Fruit fly (Drosophila melanogaster): ENCODE data around the gene mira.

The mira gene

DNA sequence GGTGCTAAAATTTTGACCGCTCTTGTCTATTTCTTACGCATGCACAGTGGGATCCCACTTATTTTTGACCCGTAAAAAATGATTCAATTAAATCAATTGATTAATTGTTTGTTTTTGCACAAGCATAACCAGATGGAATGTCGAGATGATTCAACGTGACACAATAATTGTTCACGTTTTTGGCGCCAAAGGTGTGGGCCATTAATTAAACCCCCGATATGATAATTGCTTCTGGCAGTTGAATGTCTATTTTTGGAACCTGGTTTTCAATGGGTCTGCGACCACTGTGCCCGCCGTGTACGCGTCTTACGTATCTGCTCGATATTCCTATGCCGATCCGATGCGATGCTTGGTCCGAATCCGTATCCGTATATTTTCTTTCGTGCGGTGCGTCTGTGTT, 42.9 kb downstream of the mira start (continued):
- TF ChIP-seq CG3919 (GFP tag; optimal IDR thresholded peaks at IDR 0.05) (peak; percentile 38), CG8119 (GFP tag; IDR thresholded peaks at IDR 0.05) (peak; percentile 58), pdm3 (GFP tag; optimal IDR thresholded peaks at IDR 0.05) (no peak)

DNA sequence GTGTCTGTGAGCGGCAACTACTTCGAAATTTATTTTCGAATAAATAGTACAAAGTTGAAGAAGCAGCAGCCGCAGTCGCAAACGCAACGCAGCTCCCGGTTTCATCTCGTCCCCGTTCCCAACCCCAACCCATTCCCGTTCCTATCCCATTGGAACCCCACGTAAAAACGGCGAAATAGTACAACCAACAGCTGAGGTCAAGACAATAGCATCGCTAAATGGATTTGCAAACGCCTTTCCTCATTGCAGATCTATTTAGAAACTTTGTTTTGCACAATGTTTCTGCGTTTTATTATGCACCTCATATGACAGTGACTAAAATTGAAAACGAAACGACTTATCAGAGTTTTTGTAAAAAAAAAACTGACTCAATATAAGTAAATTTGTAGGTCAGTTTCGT, 43.6 kb downstream of the mira start:
- no peak for TF ChIP-seq ss (GFP tag; optimal IDR thresholded peaks at IDR 0.05)
- 0 out of 3 replicates have a peak, but pooled peaks have one; percentile 26 for TF ChIP-seq eg (GFP tag; IDR thresholded peaks at IDR 0.05)
- no peak for TF ChIP-seq Sox14 (GFP tag; optimal IDR thresholded peaks at IDR 0.05)
- peak; percentile 59 for TF ChIP-seq Eip78C (GFP tag)
- TF ChIP-seq Blimp-1 (GFP tag; optimal IDR thresholded peaks at IDR 0.05) = no peak
- no peak for TF ChIP-seq CG15336 (GFP tag; IDR thresholded peaks at IDR 0.05)

DNA sequence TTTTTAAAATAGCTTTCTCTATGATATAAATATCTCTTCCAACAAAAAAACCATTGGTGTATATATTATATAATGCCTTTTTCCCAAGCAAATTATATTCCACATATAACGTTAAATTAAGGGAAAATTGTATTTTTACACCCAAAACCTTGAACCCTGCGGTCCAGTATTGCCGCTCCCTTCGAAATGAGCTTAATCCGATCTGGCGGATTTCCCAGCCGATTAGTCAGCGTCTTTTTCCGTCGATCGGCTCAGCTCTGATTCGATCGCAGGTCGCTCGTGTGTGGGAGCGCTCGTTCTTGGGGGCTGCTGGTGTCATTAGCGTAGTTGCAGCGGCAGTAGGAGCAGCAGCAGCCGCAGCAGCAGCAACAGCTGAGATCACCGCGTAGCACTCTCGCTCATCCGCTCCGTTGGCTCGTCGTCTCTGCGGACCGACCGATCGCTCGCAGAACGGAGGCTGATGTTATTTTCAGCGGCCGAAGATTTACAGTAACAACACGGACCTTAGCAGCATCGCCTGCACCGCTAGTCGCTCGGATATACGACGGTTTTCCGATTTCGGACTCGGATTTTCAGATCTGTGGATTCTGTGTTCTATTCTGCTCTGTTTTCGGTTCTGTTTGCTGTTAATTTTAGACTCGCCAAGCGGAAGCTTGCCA, 44.5 kb downstream of the mira start, which contains the start of gene CG4733:
Gene CG4733 (plus strand): TSS at position 350 of the 659 bp plus-strand sequence.
- TF ChIP-seq acj6 (GFP tag; optimal IDR thresholded peaks at IDR 0.05) = peak; percentile 5
- TF ChIP-seq Eip78C (GFP tag) = no peak
- TF ChIP-seq net (GFP tag; optimal IDR thresholded peaks at IDR 0.05) = peak; percentile 20
- TF ChIP-seq Smox (GFP tag; optimal IDR thresholded peaks at IDR 0.05) = no peak
- peak; percentile 71 for TF ChIP-seq svp (GFP tag)
- peak; percentile 34; the same call in 1 of the 3 replicates for TF ChIP-seq eg (GFP tag; IDR thresholded peaks at IDR 0.05)
- 0 out of 3 replicates have a peak, but pooled peaks have one; percentile 20 for TF ChIP-seq CG6163 (GFP tag; IDR thresholded peaks at IDR 0.05)
- TF ChIP-seq Sox14 (GFP tag; optimal IDR thresholded peaks at IDR 0.05) = peak; percentile 4
- TF ChIP-seq pdm3 (GFP tag; optimal IDR thresholded peaks at IDR 0.05) = peak; percentile 8
- TF ChIP-seq fd59A (GFP tag; optimal IDR thresholded peaks at IDR 0.05) = no peak
- TF ChIP-seq Hr4 (GFP tag; optimal IDR thresholded peaks at IDR 0.05) = peak; percentile 12
- TF ChIP-seq CG32006 (GFP tag; optimal IDR thresholded peaks at IDR 0.05) = peak; percentile 16

DNA sequence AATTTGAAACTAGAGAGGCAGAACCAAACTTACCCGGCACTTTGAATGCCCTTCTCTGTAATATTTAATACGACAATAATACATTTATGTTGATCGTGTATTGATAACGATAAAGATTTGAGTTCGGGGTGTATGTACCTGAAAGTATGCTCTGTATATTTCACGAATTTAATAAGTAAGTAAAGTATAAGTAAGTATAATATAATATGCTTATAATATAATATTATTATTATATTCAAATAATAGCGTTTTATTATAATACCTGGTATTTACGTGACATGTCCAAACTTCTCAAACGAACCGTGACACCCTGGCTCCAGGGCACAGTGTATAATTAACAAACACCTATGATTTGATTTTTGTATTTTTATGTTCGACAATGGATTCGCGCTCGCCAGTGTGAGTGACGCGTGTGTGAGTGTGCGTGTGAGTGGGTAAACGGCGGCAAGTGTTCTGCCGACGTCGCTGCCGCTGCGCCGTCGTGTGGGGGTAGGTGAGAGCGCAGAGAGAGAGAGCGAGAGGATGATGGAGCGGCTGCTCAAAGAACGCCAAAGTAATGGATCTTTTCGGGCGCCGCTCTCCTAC, 45.2 kb downstream of the mira start:
- TF ChIP-seq CG6163 (GFP tag; IDR thresholded peaks at IDR 0.05) = 0 out of 3 replicates have a peak, but pooled peaks have one; percentile 6
- TF ChIP-seq CG8632 (GFP tag; optimal IDR thresholded peaks at IDR 0.05) = no peak
- TF ChIP-seq CG6276 (GFP tag; optimal IDR thresholded peaks at IDR 0.05) = peak; percentile 60
- TF ChIP-seq Hr39 (GFP tag; optimal IDR thresholded peaks at IDR 0.05) = no peak
- TF ChIP-seq CG1621 (tag; optimal IDR thresholded peaks at IDR 0.05) = no peak
- no peak for TF ChIP-seq salr (GFP tag; optimal IDR thresholded peaks at IDR 0.05)
- no peak for TF ChIP-seq Lpt (GFP tag; optimal IDR thresholded peaks at IDR 0.05)
- TF ChIP-seq cyc (GFP tag; optimal IDR thresholded peaks at IDR 0.05) = no peak
- TF ChIP-seq CG32006 (GFP tag; optimal IDR thresholded peaks at IDR 0.05) = peak; percentile 31
- TF ChIP-seq CG10669 (GFP tag; optimal IDR thresholded peaks at IDR 0.05) = no peak
- no peak for TF ChIP-seq Sox102F (GFP tag; optimal IDR thresholded peaks at IDR 0.05)
- no peak for TF ChIP-seq Smox (GFP tag; optimal IDR thresholded peaks at IDR 0.05)
- TF ChIP-seq dsx (GFP tag; optimal IDR thresholded peaks at IDR 0.05; ENCODE audit: poor library complexity, severe bottlenecking) = no peak
- no peak for TF ChIP-seq Eip75B (GFP tag; optimal IDR thresholded peaks at IDR 0.05)
- TF ChIP-seq net (GFP tag; optimal IDR thresholded peaks at IDR 0.05) = no peak
- no peak for TF ChIP-seq svp (GFP tag)
- no peak for TF ChIP-seq CG3032 (tag; optimal IDR thresholded peaks at IDR 0.05)
- no peak for TF ChIP-seq Ets96B (tag; optimal IDR thresholded peaks at IDR 0.05)
- no peak for TF ChIP-seq CG15336 (GFP tag; IDR thresholded peaks at IDR 0.05)
- TF ChIP-seq Hr38 (GFP tag; optimal IDR thresholded peaks at IDR 0.05) = no peak
- no peak for TF ChIP-seq esn (GFP tag; optimal IDR thresholded peaks at IDR 0.05)
- peak; percentile 46 for TF ChIP-seq Eip78C (GFP tag)
- no peak for TF ChIP-seq fd85E (GFP tag; optimal IDR thresholded peaks at IDR 0.05)
- TF ChIP-seq fkh (GFP tag; optimal IDR thresholded peaks at IDR 0.05) = peak; percentile 68
- no peak for TF ChIP-seq Sox15 (GFP tag; optimal IDR thresholded peaks at IDR 0.05)
